Worm (Caenorhabditis elegans): Measurements from ENCODE around the gene fbxb-99.

- no peak for TF ChIP-seq nhr-76 (tag; optimal IDR thresholded peaks at IDR 0.05)
- TF ChIP-seq ces-1 (GFP tag; optimal IDR thresholded peaks at IDR 0.05), result no peak
- no peak for TF ChIP-seq snpc-4 (tag; optimal IDR thresholded peaks at IDR 0.05)
- no peak for TF ChIP-seq tbx-8 (GFP tag; optimal IDR thresholded peaks at IDR 0.05)
- no peak for TF ChIP-seq unc-39 (tag; optimal IDR thresholded peaks at IDR 0.05)
Measured at ce11 chrII:3808104-3808503, 14.9 kb upstream of the fbxb-99 start, which contains the start of gene F54D10.5.

Data from whole organism, mixed stage, embryonic.